Fruit fly (Drosophila melanogaster): ENCODE data around the gene CG5645.

Gene CG5645

dm6 chr3L:12083861-12084260, 52.6 kb downstream of the CG5645 start (continued):
- no peak for TF ChIP-seq run (tag; optimal IDR thresholded peaks at IDR 0.05)
- no peak for TF ChIP-seq CG3838 (GFP tag; optimal IDR thresholded peaks at IDR 0.05)
- TF ChIP-seq zen (tag; optimal IDR thresholded peaks at IDR 0.05), result no peak
- no peak for TF ChIP-seq sob (GFP tag; IDR thresholded peaks at IDR 0.05)
- TF ChIP-seq ttk (GFP tag; IDR thresholded peaks at IDR 0.05), result no peak
- no peak for TF ChIP-seq CG10959 (GFP tag; IDR thresholded peaks at IDR 0.05)
- peak; percentile 10 for TF ChIP-seq CG12236 (GFP tag; optimal IDR thresholded peaks at IDR 0.05)
- TF ChIP-seq slbo (GFP tag; IDR thresholded peaks at IDR 0.05), result no peak
- no peak for TF ChIP-seq Hand (GFP tag; optimal IDR thresholded peaks at IDR 0.05)
- no peak for TF ChIP-seq luna (GFP tag; optimal IDR thresholded peaks at IDR 0.05)
- peak; percentile 20 for TF ChIP-seq Oli (tag; optimal IDR thresholded peaks at IDR 0.05)
- no peak for TF ChIP-seq Deaf1 (tag; optimal IDR thresholded peaks at IDR 0.05)
- peak; percentile 31 for TF ChIP-seq CG4854 (GFP tag; optimal IDR thresholded peaks at IDR 0.05)
- no peak for TF ChIP-seq tup (GFP tag; optimal IDR thresholded peaks at IDR 0.05)
- TF ChIP-seq fru (optimal IDR thresholded peaks at IDR 0.05), result no peak
- no peak for TF ChIP-seq HmgD (GFP tag; optimal IDR thresholded peaks at IDR 0.05)
- TF ChIP-seq CG17912 (GFP tag; optimal IDR thresholded peaks at IDR 0.05), result peak; percentile 72
- TF ChIP-seq MESR4 (GFP tag; optimal IDR thresholded peaks at IDR 0.05), result peak; percentile 5
- no peak for TF ChIP-seq pros (GFP tag; optimal IDR thresholded peaks at IDR 0.05)
- no peak for TF ChIP-seq Adf1 (GFP tag; IDR thresholded peaks at IDR 0.05)
- no peak for TF ChIP-seq CG1792 (GFP tag; optimal IDR thresholded peaks at IDR 0.05)
- no peak for TF ChIP-seq slp2 (GFP tag; optimal IDR thresholded peaks at IDR 0.05)
- no peak for TF ChIP-seq chn (GFP tag; optimal IDR thresholded peaks at IDR 0.05)
- peak; percentile 31 for TF ChIP-seq CG15514 (GFP tag; optimal IDR thresholded peaks at IDR 0.05)
- no peak for TF ChIP-seq ssp (GFP tag; IDR thresholded peaks at IDR 0.05)
- peak; percentile 85 for TF ChIP-seq CG15601 (tag; optimal IDR thresholded peaks at IDR 0.05)
- TF ChIP-seq CG16813 (GFP tag; IDR thresholded peaks at IDR 0.05; ENCODE audit: partially characterized antibody), result no peak
- TF ChIP-seq ab (GFP tag; optimal IDR thresholded peaks at IDR 0.05), result no peak
- TF ChIP-seq CG2875 (GFP tag; optimal IDR thresholded peaks at IDR 0.05), result peak; percentile 74
- no peak for TF ChIP-seq CG7357 (GFP tag; IDR thresholded peaks at IDR 0.05)
- peak; percentile 17 to 41 for TF ChIP-seq Hr51 (GFP tag; optimal IDR thresholded peaks at IDR 0.05)
- peak; percentile 54 for TF ChIP-seq CG9727 (GFP tag; optimal IDR thresholded peaks at IDR 0.05)
- TF ChIP-seq usp (GFP tag; optimal IDR thresholded peaks at IDR 0.05), result no peak
- no peak for TF ChIP-seq pzg (GFP tag; optimal IDR thresholded peaks at IDR 0.05)
- no peak for TF ChIP-seq eyg (GFP tag; optimal IDR thresholded peaks at IDR 0.05)
- peak; percentile 67 for TF ChIP-seq CG12391 (tag; optimal IDR thresholded peaks at IDR 0.05)
- no peak for TF ChIP-seq CG18476 (GFP tag; optimal IDR thresholded peaks at IDR 0.05)
- TF ChIP-seq hth (optimal IDR thresholded peaks at IDR 0.05), result no peak
- TF ChIP-seq YL-1 (GFP tag; optimal IDR thresholded peaks at IDR 0.05), result peak; percentile 64
- no peak for TF ChIP-seq Tbp (GFP tag; optimal IDR thresholded peaks at IDR 0.05)
- 0 out of 2 replicates have a peak, but pooled peaks have one; percentile 28 for TF ChIP-seq seq (GFP tag; IDR thresholded peaks at IDR 0.05)
- no peak for TF ChIP-seq sc (optimal IDR thresholded peaks at IDR 0.05)
- peak; percentile 70 for TF ChIP-seq sc (GFP tag; optimal IDR thresholded peaks at IDR 0.05)
- TF ChIP-seq ara (GFP tag; IDR thresholded peaks at IDR 0.05), result peak; percentile 52
- no peak for TF ChIP-seq bbx (GFP tag; IDR thresholded peaks at IDR 0.05; ENCODE audit: partially characterized antibody)
- no peak for TF ChIP-seq sna (GFP tag; IDR thresholded peaks at IDR 0.05; ENCODE audit: partially characterized antibody)
- TF ChIP-seq CG42726 (GFP tag; IDR thresholded peaks at IDR 0.05; ENCODE audit: partially characterized antibody), result no peak
- TF ChIP-seq CG4282 (GFP tag; optimal IDR thresholded peaks at IDR 0.05), result no peak
- TF ChIP-seq CG8281 (tag; optimal IDR thresholded peaks at IDR 0.05), result peak; percentile 79
- TF ChIP-seq CG16815 (GFP tag; optimal IDR thresholded peaks at IDR 0.05), result no peak
- TF ChIP-seq Dad (GFP tag; optimal IDR thresholded peaks at IDR 0.05), result no peak
- peak; percentile 63 for TF ChIP-seq CG31441 (GFP tag; IDR thresholded peaks at IDR 0.05)
